Fruit fly (Drosophila melanogaster): Measurements from ENCODE around the gene CG10026.

The CG10026 gene

DNA sequence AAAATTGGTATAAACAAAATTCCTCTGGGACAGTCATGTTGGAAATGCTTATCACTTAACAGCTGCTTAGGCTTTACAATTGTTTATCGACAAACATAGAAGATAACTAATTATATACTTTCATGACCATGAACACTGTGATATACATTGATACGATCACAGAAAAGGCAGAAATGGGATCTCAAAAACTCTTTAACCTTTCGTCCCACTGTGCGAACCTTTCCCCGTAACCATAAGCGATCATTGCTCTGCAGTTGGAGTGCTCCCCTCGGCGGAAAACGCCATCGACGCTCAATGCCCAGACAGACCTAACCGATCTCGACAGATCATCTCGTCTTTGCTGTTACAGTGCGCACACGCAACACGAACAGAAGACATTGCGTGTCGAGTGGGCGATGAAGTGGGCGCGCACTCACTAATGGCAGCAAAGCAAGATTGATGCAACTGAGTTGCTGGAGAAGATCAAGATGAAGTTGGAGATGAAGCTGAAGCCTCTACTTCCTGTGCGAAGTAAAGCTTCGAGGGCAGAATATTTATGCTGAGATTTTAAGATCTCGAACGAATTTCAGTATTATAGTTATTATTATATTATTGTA is 29.7 kb upstream of the CG10026 start (continued):
- no peak for TF ChIP-seq ken (GFP tag; IDR thresholded peaks at IDR 0.05)
- TF ChIP-seq gfzf (GFP tag; optimal IDR thresholded peaks at IDR 0.05) = no peak
- TF ChIP-seq Spps (tag; optimal IDR thresholded peaks at IDR 0.05) = no peak
- TF ChIP-seq bbx (GFP tag; IDR thresholded peaks at IDR 0.05; ENCODE audit: partially characterized antibody) = no peak
- TF ChIP-seq crol (GFP tag; IDR thresholded peaks at IDR 0.05) = no peak
- no peak for TF ChIP-seq CG31365 (tag; optimal IDR thresholded peaks at IDR 0.05)
- TF ChIP-seq Max (GFP tag; optimal IDR thresholded peaks at IDR 0.05) = no peak
- TF ChIP-seq H15 (GFP tag; IDR thresholded peaks at IDR 0.05) = no peak
- TF ChIP-seq Meics (GFP tag; optimal IDR thresholded peaks at IDR 0.05) = no peak
- TF ChIP-seq Fer2 (tag; optimal IDR thresholded peaks at IDR 0.05) = no peak
- no peak for TF ChIP-seq z (GFP tag; IDR thresholded peaks at IDR 0.05)
- no peak for TF ChIP-seq exex (tag; optimal IDR thresholded peaks at IDR 0.05)
- TF ChIP-seq ara (GFP tag; IDR thresholded peaks at IDR 0.05) = 0 out of 2 replicates have a peak, but pooled peaks have one; percentile 18
- TF ChIP-seq luna (GFP tag; optimal IDR thresholded peaks at IDR 0.05) = no peak
- peak; percentile 74 for TF ChIP-seq grau (tag; optimal IDR thresholded peaks at IDR 0.05)
- TF ChIP-seq CG12155 (GFP tag; optimal IDR thresholded peaks at IDR 0.05) = no peak
- no peak for TF ChIP-seq tup (GFP tag; optimal IDR thresholded peaks at IDR 0.05)
- 0 out of 2 replicates have a peak, but pooled peaks have one; percentile 20 for TF ChIP-seq E2f1 (GFP tag; IDR thresholded peaks at IDR 0.05)
- no peak for TF ChIP-seq CG6683 (GFP tag; optimal IDR thresholded peaks at IDR 0.05)
- no peak for TF ChIP-seq salm (tag; optimal IDR thresholded peaks at IDR 0.05)
- TF ChIP-seq oc (tag; optimal IDR thresholded peaks at IDR 0.05) = no peak
- no peak for TF ChIP-seq TFAM (GFP tag; optimal IDR thresholded peaks at IDR 0.05)
- no peak for TF ChIP-seq YL-1 (GFP tag; optimal IDR thresholded peaks at IDR 0.05)
- no peak for TF ChIP-seq wor (GFP tag; IDR thresholded peaks at IDR 0.05)
- no peak for TF ChIP-seq fd3F (GFP tag; optimal IDR thresholded peaks at IDR 0.05)
- TF ChIP-seq CG4707 (GFP tag; optimal IDR thresholded peaks at IDR 0.05) = no peak
- peak; percentile 3; the same call in 1 of the 2 replicates for TF ChIP-seq H2.0 (GFP tag; IDR thresholded peaks at IDR 0.05)
- TF ChIP-seq zen (tag; optimal IDR thresholded peaks at IDR 0.05) = no peak
- peak; percentile 13; the same call in 1 of the 3 replicates for TF ChIP-seq row (GFP tag; IDR thresholded peaks at IDR 0.05)
- TF ChIP-seq CG10654 (GFP tag; optimal IDR thresholded peaks at IDR 0.05) = no peak
- TF ChIP-seq pan (optimal IDR thresholded peaks at IDR 0.05) = no peak
- TF ChIP-seq pan (GFP tag; optimal IDR thresholded peaks at IDR 0.05 in 1 of 2, IDR thresholded peaks at IDR 0.05 in 1 of 2) = no peak
- no peak for TF ChIP-seq chn (GFP tag; optimal IDR thresholded peaks at IDR 0.05)
- peak; percentile 3 for TF ChIP-seq pho (GFP tag; optimal IDR thresholded peaks at IDR 0.05)
- TF ChIP-seq Nf-YB (GFP tag; optimal IDR thresholded peaks at IDR 0.05) = no peak
- TF ChIP-seq CG9727 (GFP tag; optimal IDR thresholded peaks at IDR 0.05) = no peak
- TF ChIP-seq sens (GFP tag) = peak; percentile 82
- TF ChIP-seq CG8765 (GFP tag; IDR thresholded peaks at IDR 0.05) = no peak
- 0 out of 3 replicates have a peak, but pooled peaks have one; percentile 16 for TF ChIP-seq vnd (GFP tag; IDR thresholded peaks at IDR 0.05; ENCODE audit: partially characterized antibody)
- no peak for TF ChIP-seq fd64A (GFP tag; optimal IDR thresholded peaks at IDR 0.05)
- no peak for TF ChIP-seq CG7839 (tag; optimal IDR thresholded peaks at IDR 0.05)
- TF ChIP-seq CG12071 (GFP tag; optimal IDR thresholded peaks at IDR 0.05) = no peak
- TF ChIP-seq Xrp1 (GFP tag; IDR thresholded peaks at IDR 0.05) = no peak
- no peak for TF ChIP-seq Hr78 (GFP tag; optimal IDR thresholded peaks at IDR 0.05)
- no peak for TF ChIP-seq CG15696 (tag; optimal IDR thresholded peaks at IDR 0.05)
- no peak for TF ChIP-seq Jarid2 (GFP tag; optimal IDR thresholded peaks at IDR 0.05)
- no peak for TF ChIP-seq Sry-δ (GFP tag; optimal IDR thresholded peaks at IDR 0.05)
- no peak for TF ChIP-seq tll (GFP tag; optimal IDR thresholded peaks at IDR 0.05)
- TF ChIP-seq CG7987 (GFP tag; optimal IDR thresholded peaks at IDR 0.05) = no peak
- no peak for TF ChIP-seq Doc3 (GFP tag; IDR thresholded peaks at IDR 0.05; ENCODE audit: partially characterized antibody)
